Fruit fly (Drosophila melanogaster) whole organism, embryonic: ENCODE data around the gene CG6398.
A peak's percentile ranks its signal among the peaks of the same experiment; 100 is the strongest.

Experiments
- B-H2 ChIP-seq: fragments of 200-800 bp; sonication (Bioruptor generic); optimal IDR thresholded peaks from 2 replicates; lab custom pipeline; 2018; ENCODE audit warnings: missing biosample characterization, mild to moderate bottlenecking, missing genetic modification characterization
- CG10147 ChIP-seq: fragments of 200-800 bp; sonication (Bioruptor generic); optimal IDR thresholded peaks from 2 replicates; lab custom pipeline; 2019; ENCODE audit warnings: missing biosample characterization, mild to moderate bottlenecking, missing genetic modification characterization, moderate library complexity
- CG10209 ChIP-seq: fragments of 200-800 bp; sonication (Bioruptor generic); optimal IDR thresholded peaks from 3 replicates; lab custom pipeline; 2017; ENCODE audit warnings: missing biosample characterization, mild to moderate bottlenecking, missing genetic modification characterization, missing genetic modification reagents
- CG11504 ChIP-seq: fragments of 200-800 bp; sonication (Bioruptor generic); optimal IDR thresholded peaks from 3 replicates; lab custom pipeline; 2019; ENCODE audit warnings: missing biosample characterization, mild to moderate bottlenecking, missing genetic modification characterization, moderate library complexity
- CG13624 ChIP-seq: fragments of 200-800 bp; sonication (Bioruptor generic); optimal IDR thresholded peaks from 2 replicates; lab custom pipeline; 2016; ENCODE audit warnings: missing biosample characterization, missing genetic modification characterization
- CG14014 ChIP-seq: fragments of 200-800 bp; sonication (Bioruptor generic); IDR thresholded peaks from 2 replicates; pipeline ENCODE4 v1.3.6; 2022; ENCODE audit warnings: missing biosample characterization, missing genetic modification characterization
- CG1529 ChIP-seq: fragments of 200-800 bp; sonication (Bioruptor generic); optimal IDR thresholded peaks from 3 replicates; lab custom pipeline; 2018; ENCODE audit warnings: missing biosample characterization, missing genetic modification characterization
- CG1602 ChIP-seq: fragments of 200-800 bp; sonication (Bioruptor generic); optimal IDR thresholded peaks from 3 replicates; lab custom pipeline; 2016; ENCODE audit warnings: missing biosample characterization, missing genetic modification characterization
- CG1603 ChIP-seq: fragments of 200-800 bp; sonication (Bioruptor generic); optimal IDR thresholded peaks from 2 replicates; lab custom pipeline; 2019; ENCODE audit warnings: missing biosample characterization, mild to moderate bottlenecking, missing genetic modification characterization, moderate library complexity
- CG17802 ChIP-seq: fragments of 200-800 bp; sonication (Bioruptor generic); optimal IDR thresholded peaks from 2 replicates; lab custom pipeline; 2018; ENCODE audit warnings: missing biosample characterization, mild to moderate bottlenecking, missing genetic modification characterization, moderate library complexity
- CG17829 ChIP-seq: fragments of 200-800 bp; optimal IDR thresholded peaks from 2 replicates; lab custom pipeline; 2019; ENCODE audit warnings: missing biosample characterization, mild to moderate bottlenecking, missing genetic modification characterization, moderate library complexity
- CG17912 ChIP-seq: fragments of 200-800 bp; sonication (Bioruptor generic); optimal IDR thresholded peaks from 2 replicates; lab custom pipeline; 2018; ENCODE audit warnings: missing biosample characterization, mild to moderate bottlenecking, missing genetic modification characterization
- CG6654 ChIP-seq: fragments of 200-800 bp; sonication (Bioruptor generic); optimal IDR thresholded peaks from 2 replicates; lab custom pipeline; 2017; ENCODE audit warnings: missing biosample characterization, mild to moderate bottlenecking, missing genetic modification characterization
- CG7556 ChIP-seq: fragments of 200-800 bp; sonication (Bioruptor generic); optimal IDR thresholded peaks from 2 replicates; lab custom pipeline; 2017; ENCODE audit warnings: missing biosample characterization, mild to moderate bottlenecking, missing genetic modification characterization
- CG9932 ChIP-seq: fragments of 200-800 bp; sonication (Bioruptor generic); IDR thresholded peaks from 2 replicates; pipeline ENCODE4 v1.3.6; 2022; ENCODE audit warnings: missing biosample characterization, missing genetic modification characterization
- Dbx ChIP-seq: fragments of 200-800 bp; sonication (Bioruptor generic); IDR thresholded peaks from 3 replicates; pipeline ENCODE4 v1.3.6; 2022; ENCODE audit warnings: missing biosample characterization, missing genetic modification characterization
- Dek ChIP-seq: fragments of 200-800 bp; sonication (Bioruptor generic); optimal IDR thresholded peaks from 3 replicates; lab custom pipeline; 2019; ENCODE audit warnings: missing biosample characterization, mild to moderate bottlenecking, missing genetic modification characterization, moderate library complexity
- Dfd ChIP-seq, 2 experiments: fragments of >200 bp; optimal IDR thresholded peaks; 2 replicates each; lab custom pipeline; 2017; ENCODE audit warnings: missing biosample characterization in 2 of 2, missing genetic modification characterization in 2 of 2
- Elba2 ChIP-seq: fragments of 200-800 bp; sonication (Bioruptor generic); optimal IDR thresholded peaks from 3 replicates; lab custom pipeline; 2016; ENCODE audit warnings: missing biosample characterization, missing genetic modification characterization
- Ets65A ChIP-seq: fragments of 200-800 bp; sonication (Bioruptor generic); peaks from one replicate; lab custom pipeline; 2016; ENCODE audit warnings: missing biosample characterization, missing genetic modification characterization
- H2.0 ChIP-seq: fragments of 200-800 bp; sonication (Bioruptor generic); IDR thresholded peaks from 2 replicates; pipeline ENCODE4 v1.3.6; 2022; ENCODE audit warnings: missing biosample characterization, missing genetic modification characterization
- HmgD ChIP-seq: fragments of 200-800 bp; sonication (Bioruptor generic); optimal IDR thresholded peaks from 3 replicates; lab custom pipeline; 2016; ENCODE audit warnings: missing biosample characterization, missing genetic modification characterization
- Hmr ChIP-seq: fragments of 200-800 bp; sonication (Bioruptor generic); optimal IDR thresholded peaks from 3 replicates; lab custom pipeline; 2017; ENCODE audit warnings: mild to moderate bottlenecking, missing biosample characterization, missing genetic modification reagents, missing genetic modification characterization
- Hr39 ChIP-seq: fragments of >200 bp; optimal IDR thresholded peaks from 2 replicates; lab custom pipeline; 2017
- MBD-R2 ChIP-seq: fragments of 200-800 bp; sonication (Bioruptor generic); IDR thresholded peaks from 2 replicates; pipeline ENCODE4 v1.3.6; 2022; ENCODE audit warnings: missing biosample characterization, missing genetic modification characterization
- Myb ChIP-seq: fragments of 200-800 bp; sonication (Bioruptor generic); optimal IDR thresholded peaks from 2 replicates; lab custom pipeline; 2016; ENCODE audit warnings: missing biosample characterization, missing genetic modification characterization
- Oaz ChIP-seq: fragments of 200-800 bp; sonication (Bioruptor generic); IDR thresholded peaks from 2 replicates; pipeline ENCODE4 v1.3.6; 2022; ENCODE audit warnings: missing biosample characterization, missing genetic modification characterization
- Poxn ChIP-seq: fragments of 200-800 bp; sonication (Bioruptor generic); IDR thresholded peaks from 2 replicates; pipeline ENCODE4 v1.3.6; 2022; ENCODE audit warnings: missing biosample characterization, missing genetic modification characterization
- Ravus ChIP-seq: fragments of 200-800 bp; sonication (Bioruptor generic); IDR thresholded peaks from 2 replicates; pipeline ENCODE4 v1.3.6; 2022; ENCODE audit warnings: missing biosample characterization, missing genetic modification characterization
- amos ChIP-seq: fragments of 200-800 bp; sonication (Bioruptor generic); IDR thresholded peaks from 2 replicates; pipeline ENCODE4 v1.3.6; 2022; ENCODE audit warnings: missing biosample characterization, missing genetic modification characterization; ENCODE audit not compliant: partially characterized antibody
- ap ChIP-seq: fragments of 200-800 bp; sonication (Bioruptor generic); IDR thresholded peaks from 2 replicates; pipeline ENCODE4 v1.3.6; 2022; ENCODE audit warnings: missing biosample characterization, missing genetic modification characterization
- caup ChIP-seq: fragments of 200-800 bp; sonication (Bioruptor generic); optimal IDR thresholded peaks from 3 replicates; lab custom pipeline; 2017; ENCODE audit warnings: missing biosample characterization, mild to moderate bottlenecking, missing genetic modification characterization, moderate library complexity; ENCODE audit not compliant: severe bottlenecking
- dati ChIP-seq: fragments of 200-800 bp; sonication (Bioruptor generic); IDR thresholded peaks from 2 replicates; pipeline ENCODE4 v1.3.6; 2022; ENCODE audit warnings: missing biosample characterization, missing genetic modification characterization
- emc ChIP-seq: fragments of 200-800 bp; sonication (Bioruptor generic); optimal IDR thresholded peaks from 2 replicates; lab custom pipeline; 2016; ENCODE audit warnings: missing biosample characterization, missing genetic modification characterization
- ewg ChIP-seq: fragments of 200-800 bp; sonication (Bioruptor generic); optimal IDR thresholded peaks from 3 replicates; lab custom pipeline; 2017; ENCODE audit warnings: mild to moderate bottlenecking, missing biosample characterization, missing genetic modification reagents, missing genetic modification characterization
- fd96Cb ChIP-seq: fragments of 200-800 bp; sonication (Bioruptor generic); optimal IDR thresholded peaks from 2 replicates; lab custom pipeline; 2018; ENCODE audit warnings: missing biosample characterization, mild to moderate bottlenecking, missing genetic modification characterization, moderate library complexity
- gcm ChIP-seq: fragments of 200-800 bp; sonication (Bioruptor generic); optimal IDR thresholded peaks from 2 replicates; lab custom pipeline; 2019; ENCODE audit warnings: missing biosample characterization, mild to moderate bottlenecking, missing genetic modification characterization, moderate library complexity
- gro ChIP-seq: fragments of 200-800 bp; sonication (Bioruptor generic); optimal IDR thresholded peaks from 2 replicates; lab custom pipeline; 2016; ENCODE audit warnings: missing biosample characterization, missing genetic modification characterization
- her ChIP-seq: fragments of 200-800 bp; sonication (Bioruptor generic); optimal IDR thresholded peaks from 2 replicates; lab custom pipeline; 2016; ENCODE audit warnings: missing biosample characterization, missing genetic modification characterization
- hkb ChIP-seq, 2 experiments: fragments of 200-800 bp in 1 of 2; fragments of >200 bp in 1 of 2; sonication (Bioruptor generic) in 1 of 2; IDR thresholded peaks in 1 of 2; optimal IDR thresholded peaks in 1 of 2; 2 replicates each; pipeline versions ENCODE4 v1.3.6 to Lab custom; 2017 to 2022; ENCODE audit warnings: missing biosample characterization in 1 of 2, missing genetic modification characterization in 1 of 2
- kah ChIP-seq: fragments of 200-800 bp; sonication (Bioruptor generic); optimal IDR thresholded peaks from 2 replicates; lab custom pipeline; 2018; ENCODE audit warnings: missing biosample characterization, mild to moderate bottlenecking, missing genetic modification characterization
- klu ChIP-seq: fragments of 200-800 bp; sonication (Bioruptor generic); IDR thresholded peaks from 2 replicates; pipeline ENCODE4 v1.3.6; 2022; ENCODE audit warnings: missing biosample characterization, missing genetic modification characterization
- kni ChIP-seq: fragments of 200-800 bp; sonication (Bioruptor generic); optimal IDR thresholded peaks from 3 replicates; lab custom pipeline; 2017; ENCODE audit warnings: mild to moderate bottlenecking, missing biosample characterization, missing genetic modification reagents, missing genetic modification characterization
- mld ChIP-seq: fragments of 200-800 bp; sonication (Bioruptor generic); IDR thresholded peaks from 3 replicates; pipeline ENCODE4 v1.3.6; 2022; ENCODE audit warnings: missing biosample characterization, missing genetic modification characterization; ENCODE audit not compliant: partially characterized antibody
- salm ChIP-seq: fragments of 200-800 bp; sonication (Bioruptor generic); optimal IDR thresholded peaks from 2 replicates; lab custom pipeline; 2018; ENCODE audit warnings: missing biosample characterization, mild to moderate bottlenecking, missing genetic modification characterization
- sd ChIP-seq: fragments of 200-800 bp; sonication (Bioruptor generic); optimal IDR thresholded peaks from 3 replicates; lab custom pipeline; 2018; ENCODE audit warnings: missing biosample characterization, mild to moderate bottlenecking, missing genetic modification characterization, moderate library complexity
- tgo ChIP-seq: fragments of 200-800 bp; sonication (Bioruptor generic); IDR thresholded peaks from 3 replicates; pipeline ENCODE4 v1.3.6; 2022; ENCODE audit warnings: missing biosample characterization, missing genetic modification characterization
- toy ChIP-seq: fragments of 200-800 bp; sonication (Bioruptor generic); IDR thresholded peaks from 2 replicates; pipeline ENCODE4 v1.3.6; 2022; ENCODE audit warnings: missing biosample characterization, missing genetic modification characterization
- vnd ChIP-seq: fragments of 200-800 bp; sonication (Bioruptor generic); IDR thresholded peaks from 3 replicates; pipeline ENCODE4 v1.3.6; 2022; ENCODE audit warnings: missing biosample characterization, missing genetic modification characterization; ENCODE audit not compliant: partially characterized antibody
- zfh2 ChIP-seq: fragments of 200-800 bp; sonication (Bioruptor generic); optimal IDR thresholded peaks from 2 replicates; lab custom pipeline; 2016; ENCODE audit warnings: missing biosample characterization, missing genetic modification characterization

CG6398 gene

DNA sequence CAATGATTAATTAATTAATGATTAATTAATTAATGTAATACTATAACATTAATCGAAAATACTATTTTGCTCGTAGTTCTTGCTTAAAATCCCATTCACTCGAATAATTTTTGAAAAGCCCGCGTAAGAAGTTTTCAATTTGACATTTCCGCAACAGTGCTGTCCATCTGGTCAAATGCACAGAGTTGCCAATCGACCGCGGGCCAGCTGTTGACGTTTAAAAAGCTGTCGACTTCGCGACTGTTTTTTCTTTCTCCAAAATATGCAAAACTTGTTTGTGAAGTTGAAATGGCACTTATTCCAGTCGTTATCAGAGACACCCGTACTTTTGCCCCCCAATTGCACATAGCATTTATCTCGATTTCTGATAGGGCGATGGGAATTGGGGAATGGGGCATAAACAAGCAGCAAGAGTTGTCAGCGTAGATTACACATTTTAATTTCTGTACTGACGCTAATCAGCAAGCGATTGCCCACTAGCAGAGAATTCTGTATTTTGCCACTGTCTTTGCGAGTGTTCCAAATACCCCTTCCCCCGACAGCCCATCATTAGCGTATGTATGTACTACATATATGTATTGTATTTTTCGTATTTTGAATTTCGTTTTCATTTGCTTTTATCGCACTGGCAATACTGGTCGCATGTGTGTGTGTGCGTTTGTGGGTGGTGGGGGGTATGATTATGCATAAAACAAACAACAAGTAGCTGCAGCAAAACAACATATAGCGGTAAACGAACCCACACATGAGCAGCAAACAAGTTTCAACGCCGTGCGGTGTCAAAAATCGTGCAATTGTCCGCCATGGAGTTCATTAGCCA is 26.0 kb downstream of the CG6398 start, which contains the start of gene Srx (continued):
- TF ChIP-seq toy (no peak), salm (tag; lab: Kevin White, UChicago) (no peak), Dfd (GFP tag; optimal IDR thresholded peaks at IDR 0.05; lab: Kevin White, UChicago) (no peak), CG17829 (tag; lab: Kevin White, UChicago) (no peak), klu (GFP tag; lab: Robert Waterston, UW) (no peak), sd (tag; lab: Kevin White, UChicago) (no peak), dati (no peak), mld (GFP tag; lab: Robert Waterston, UW) (no peak), kah (GFP tag; lab: Kevin White, UChicago) (no peak), Hmr (GFP tag; lab: Kevin White, UChicago) (peak; percentile 2), Ets65A (GFP tag; lab: Kevin White, UChicago) (peak; percentile 68), Oaz (GFP tag; lab: Robert Waterston, UW) (no peak), Hr39 (no peak), CG1603 (tag; lab: Kevin White, UChicago) (peak; percentile 57), hkb (optimal IDR thresholded peaks at IDR 0.05; lab: Kevin White, UChicago) (no peak), hkb (GFP tag; IDR thresholded peaks at IDR 0.05; lab: Robert Waterston, UW) (no peak), gcm (GFP tag; lab: Kevin White, UChicago) (no peak), gro (peak; percentile 0), Ravus (GFP tag; lab: Robert Waterston, UW) (no peak), CG1602 (GFP tag; lab: Kevin White, UChicago) (no peak), ap (no peak), emc (no peak), MBD-R2 (GFP tag; lab: Robert Waterston, UW) (peak; percentile 33; the same call in 1 of the 2 replicates), kni (no peak), Elba2 (GFP tag; lab: Kevin White, UChicago) (no peak), Dek (tag; lab: Kevin White, UChicago) (peak; percentile 8), zfh2 (GFP tag; lab: Kevin White, UChicago) (peak; percentile 12), Poxn (GFP tag; lab: Robert Waterston, UW) (no peak), HmgD (no peak), amos (GFP tag; lab: Robert Waterston, UW) (no peak), Dbx (GFP tag; lab: Robert Waterston, UW) (no peak), CG10209 (GFP tag; lab: Kevin White, UChicago) (peak; percentile 15), H2.0 (GFP tag; lab: Robert Waterston, UW) (no peak), vnd (GFP tag; lab: Robert Waterston, UW) (no peak), CG13624 (no peak), CG14014 (GFP tag; lab: Robert Waterston, UW) (no peak), tgo (GFP tag; lab: Robert Waterston, UW) (no peak), CG17802 (tag; lab: Kevin White, UChicago) (no peak), her (GFP tag; lab: Kevin White, UChicago) (no peak), CG7556 (peak; percentile 5), fd96Cb (no peak), ewg (GFP tag; lab: Kevin White, UChicago) (no peak), B-H2 (GFP tag; lab: Kevin White, UChicago) (no peak), caup (GFP tag; lab: Kevin White, UChicago) (peak; percentile 21), CG6654 (GFP tag; lab: Kevin White, UChicago) (no peak), CG17912 (GFP tag; lab: Kevin White, UChicago) (no peak), CG11504 (tag; lab: Kevin White, UChicago) (no peak), CG10147 (no peak), CG1529 (GFP tag; lab: Kevin White, UChicago) (no peak), CG9932 (0 out of 2 replicates have a peak, but pooled peaks have one; percentile 17), Myb (GFP tag; lab: Kevin White, UChicago) (peak; percentile 81)
